Worm (Caenorhabditis elegans) whole organism, L1 larva: ENCODE results near the gene B0281.6.

Source experiments
- Y116A8C.19 ChIP-seq: sonication (generic microtip); optimal IDR thresholded peaks from 2 replicates; lab custom pipeline; 2016; ENCODE audit warnings: missing compliant biosample characterization, missing genetic modification characterization, borderline replicate concordance
- alr-1 ChIP-seq: fragments of 200-800 bp; sonication (Bioruptor generic); optimal IDR thresholded peaks from 2 replicates; lab custom pipeline; 2018; ENCODE audit warnings: borderline replicate concordance, mild to moderate bottlenecking, missing genetic modification characterization, missing compliant biosample characterization
- aly-2 ChIP-seq: fragments of 150-350 bp; optimal IDR thresholded peaks from 2 replicates; lab custom pipeline; 2014; ENCODE audit warnings: missing biosample characterization, missing genetic modification characterization
- ama-1 ChIP-seq: fragments of 150-350 bp; optimal IDR thresholded peaks from 2 replicates; lab custom pipeline; 2014
- ceh-88 ChIP-seq: fragments of 200-800 bp; sonication (Bioruptor generic); IDR thresholded peaks from 2 replicates; pipeline ENCODE4 v1.3.6; 2022; ENCODE audit warnings: missing genetic modification characterization, missing compliant biosample characterization
- ceh-90 ChIP-seq: sonication (generic microtip); optimal IDR thresholded peaks from 2 replicates; lab custom pipeline; 2016; ENCODE audit warnings: missing genetic modification characterization, missing compliant biosample characterization
- efl-1 ChIP-seq, 4 experiments: fragments of 150-350 bp; optimal IDR thresholded peaks in 3 of 4; peaks in 1 of 4; 1 replicate in 1 of 4; 2 replicates in 3 of 4; lab custom pipeline; 2014; ENCODE audit warnings: missing biosample characterization in 2 of 4, missing genetic modification characterization in 2 of 4, missing genetic modification reagents in 2 of 4
- egl-13 ChIP-seq: sonication (generic microtip); optimal IDR thresholded peaks from 2 replicates; lab custom pipeline; 2016; ENCODE audit warnings: missing genotype, missing genetic modification reagents, missing genetic modification characterization, missing compliant biosample characterization
- egl-27 ChIP-seq, 2 experiments: fragments of 150-350 bp in 1 of 2; sonication (generic microtip); optimal IDR thresholded peaks; 3 replicates each; lab custom pipeline; 2017 to 2018; ENCODE audit warnings: missing biosample characterization in 2 of 2, missing genetic modification characterization in 2 of 2, missing genetic modification reagents in 2 of 2
- elt-2 ChIP-seq: sonication (generic microtip); optimal IDR thresholded peaks from 2 replicates; lab custom pipeline; 2016; ENCODE audit warnings: missing genetic modification characterization, mild to moderate bottlenecking, inconsistent platforms, missing compliant biosample characterization, missing genetic modification reagents
- elt-3 ChIP-seq, 6 experiments: fragments of 150-350 bp in 1 of 6; sonication (generic microtip); optimal IDR thresholded peaks; 2 replicates each; lab custom pipeline; 2017 to 2018; ENCODE audit warnings: missing biosample characterization in 6 of 6, missing genetic modification characterization in 6 of 6, inconsistent platforms in 1 of 6
- ets-5 ChIP-seq: fragments of 200-800 bp; sonication (Bioruptor generic); IDR thresholded peaks from 2 replicates; pipeline ENCODE4 v1.3.6; 2022; ENCODE audit warnings: missing genetic modification characterization, missing compliant biosample characterization
- grh-1 ChIP-seq: fragments of 200-800 bp; sonication (Bioruptor generic); IDR thresholded peaks from 2 replicates; pipeline ENCODE4 v1.3.6; 2022; ENCODE audit warnings: missing genetic modification reagents, missing genetic modification characterization, missing compliant biosample characterization
- hlh-17 ChIP-seq: fragments of 200-800 bp; sonication (Bioruptor generic); optimal IDR thresholded peaks from 2 replicates; lab custom pipeline; 2018; ENCODE audit warnings: missing genetic modification characterization, mild to moderate bottlenecking, missing compliant biosample characterization, moderate library complexity, borderline replicate concordance
- hlh-4 ChIP-seq: sonication (generic microtip); optimal IDR thresholded peaks from 2 replicates; lab custom pipeline; 2016; ENCODE audit warnings: mild to moderate bottlenecking, missing genetic modification characterization, missing compliant biosample characterization
- hpl-2 ChIP-seq: fragments of 150-350 bp; optimal IDR thresholded peaks from 2 replicates; lab custom pipeline; 2014; ENCODE audit warnings: missing biosample characterization, missing genetic modification reagents, missing genetic modification characterization
- lin-35 ChIP-seq, 2 experiments: fragments of 150-350 bp; optimal IDR thresholded peaks; 2 replicates each; lab custom pipeline; 2014; ENCODE audit warnings: missing biosample characterization in 2 of 2, missing genetic modification characterization in 2 of 2, missing genetic modification reagents in 2 of 2
- nhr-237 ChIP-seq: fragments of 150-350 bp; optimal IDR thresholded peaks from 2 replicates; lab custom pipeline; 2014; ENCODE audit warnings: missing biosample characterization, missing genetic modification characterization
- nhr-71 ChIP-seq: sonication (generic microtip); optimal IDR thresholded peaks from 2 replicates; lab custom pipeline; 2016; ENCODE audit warnings: mild to moderate bottlenecking, missing genetic modification characterization, moderate library complexity, missing compliant biosample characterization
- nhr-84 ChIP-seq: sonication (generic microtip); optimal IDR thresholded peaks from 2 replicates; lab custom pipeline; 2017; ENCODE audit warnings: missing biosample characterization, missing genetic modification characterization
- nhr-85 ChIP-seq: sonication (generic microtip); peaks from one replicate; lab custom pipeline; 2016; ENCODE audit warnings: missing genetic modification characterization, inconsistent platforms, missing compliant biosample characterization
- pag-3 ChIP-seq: sonication (generic microtip); optimal IDR thresholded peaks from 2 replicates; lab custom pipeline; 2017; ENCODE audit warnings: missing genetic modification characterization, mild to moderate bottlenecking, missing compliant biosample characterization, antibody characterized with exemption, borderline replicate concordance; ENCODE audit not compliant: insufficient read depth
- pqm-1 ChIP-seq: sonication (generic microtip); optimal IDR thresholded peaks from 3 replicates; lab custom pipeline; 2017; ENCODE audit warnings: missing biosample characterization, missing genetic modification characterization
- skn-1 ChIP-seq: fragments of 150-350 bp; optimal IDR thresholded peaks from 2 replicates; lab custom pipeline; 2014; ENCODE audit warnings: missing biosample characterization, missing genetic modification characterization
- snpc-4 ChIP-seq: fragments of 150-350 bp; optimal IDR thresholded peaks from 2 replicates; lab custom pipeline; 2014; ENCODE audit warnings: missing biosample characterization, missing genetic modification characterization
- snu-23 ChIP-seq: sonication (generic microtip); optimal IDR thresholded peaks from 2 replicates; lab custom pipeline; 2016; ENCODE audit warnings: missing genetic modification characterization, missing compliant biosample characterization
- sox-4 ChIP-seq: sonication (generic microtip); optimal IDR thresholded peaks from 2 replicates; lab custom pipeline; 2016; ENCODE audit warnings: missing genetic modification characterization, missing compliant biosample characterization
- sup-37 ChIP-seq: fragments of 200-800 bp; sonication (Bioruptor generic); optimal IDR thresholded peaks from 2 replicates; lab custom pipeline; 2018; ENCODE audit warnings: mild to moderate bottlenecking, missing genetic modification characterization, missing compliant biosample characterization
- unc-62 ChIP-seq: fragments of 150-350 bp; optimal IDR thresholded peaks from 2 replicates; lab custom pipeline; 2014; ENCODE audit warnings: missing biosample characterization, missing genetic modification reagents, missing genetic modification characterization
- xbp-1 ChIP-seq: sonication (generic microtip); optimal IDR thresholded peaks from 2 replicates; lab custom pipeline; 2016; ENCODE audit warnings: missing genetic modification characterization, missing compliant biosample characterization
- ztf-4 ChIP-seq: fragments of 150-350 bp; optimal IDR thresholded peaks from 2 replicates; lab custom pipeline; 2014; ENCODE audit warnings: missing biosample characterization, missing genetic modification characterization

Gene B0281.6

DNA sequence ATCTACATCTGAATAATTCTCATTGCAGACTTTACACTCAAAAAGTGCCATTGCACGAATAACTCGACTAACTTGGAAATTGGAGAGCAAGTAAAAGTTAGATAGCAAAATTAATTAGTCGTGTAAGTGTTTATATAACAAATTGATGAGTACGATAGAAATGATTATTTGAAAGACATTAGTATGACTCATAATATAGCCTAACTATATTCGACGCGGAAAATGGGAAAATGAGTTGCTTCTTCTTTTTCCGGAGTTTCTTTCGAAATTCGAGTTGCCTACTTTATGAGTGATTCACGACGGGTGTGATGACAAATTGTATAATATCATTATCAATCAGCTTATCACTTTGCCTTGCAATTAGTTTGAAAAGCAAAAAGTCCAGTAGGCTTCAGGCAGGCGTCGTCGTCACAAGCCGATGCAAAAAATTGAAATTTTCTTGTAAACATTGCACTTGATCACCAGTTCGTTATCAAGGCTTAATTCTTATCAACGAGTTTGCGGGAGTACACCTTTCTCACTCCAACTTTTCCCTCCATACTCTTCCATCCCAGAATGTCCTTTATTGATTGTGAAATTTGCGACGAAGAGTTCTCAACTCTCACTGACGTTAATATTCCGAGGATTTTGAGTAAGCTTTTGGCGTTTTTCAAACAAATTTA is 20.8 kb upstream of the B0281.6 start, which contains the start of the genes ZK1240.6 and ZK1240.2:
Gene ZK1240.6 (minus strand): TSS at position 51 of the 662 bp plus-strand sequence.
Gene ZK1240.2 (plus strand): TSS at position 520 of the 662 bp plus-strand sequence.
- TF ChIP-seq elt-3 (tag; optimal IDR thresholded peaks at IDR 0.05; lab: Kevin White, UChicago) (no peak), unc-62 (GFP tag; lab: Kevin White, UChicago) (no peak), ceh-88 (GFP tag; lab: Robert Waterston, UW) (no peak), sup-37 (no peak), alr-1 (tag; lab: Kevin White, UChicago) (no peak), Y116A8C.19 (no peak), ama-1 (lab: Kevin White, UChicago) (no peak), pag-3 (tag; lab: Kevin White, UChicago) (no peak), nhr-237 (tag; lab: Kevin White, UChicago) (no peak), elt-2 (tag; lab: Kevin White, UChicago) (peak; percentile 74), nhr-71 (tag; lab: Kevin White, UChicago) (no peak), pqm-1 (tag; lab: Kevin White, UChicago) (peak; percentile 49), skn-1 (tag; lab: Kevin White, UChicago) (no peak), ztf-4 (tag; lab: Kevin White, UChicago) (no peak), aly-2 (tag; lab: Kevin White, UChicago) (no peak), hpl-2 (GFP tag; lab: Kevin White, UChicago) (no peak)
- TF ChIP-seq, all 84 proteins: peak for 2

DNA sequence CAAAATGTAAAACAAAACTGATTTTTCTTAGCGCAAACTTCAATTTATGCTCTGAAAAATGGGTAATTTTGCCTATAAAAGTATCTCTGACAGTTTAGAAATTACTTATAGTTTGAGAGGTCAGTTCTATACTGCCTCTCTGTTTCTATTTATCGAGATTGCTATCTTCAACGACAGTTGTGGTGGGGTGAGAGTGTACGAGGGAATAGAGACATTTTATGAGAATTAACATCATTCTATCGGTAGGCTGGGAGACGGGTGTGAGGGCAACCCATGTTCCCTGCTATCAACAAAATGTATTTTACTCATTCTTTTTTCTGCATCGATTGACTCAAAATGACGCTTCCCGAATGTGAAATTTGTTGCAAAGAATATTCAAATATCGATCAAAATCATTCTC is 17.9 kb upstream of the B0281.6 start, which contains the start of gene ZK1240.3:
Gene ZK1240.3 (plus strand): TSS at position 238 of the 400 bp plus-strand sequence.
- TF ChIP-seq elt-3 (tag; optimal IDR thresholded peaks at IDR 0.05; lab: Kevin White, UChicago) (no peak), pqm-1 (tag; lab: Kevin White, UChicago) (no peak), ceh-90 (no peak), pag-3 (tag; lab: Kevin White, UChicago) (no peak), snpc-4 (tag; lab: Kevin White, UChicago) (no peak), elt-2 (tag; lab: Kevin White, UChicago) (peak; percentile 30), hpl-2 (GFP tag; lab: Kevin White, UChicago) (no peak)

DNA sequence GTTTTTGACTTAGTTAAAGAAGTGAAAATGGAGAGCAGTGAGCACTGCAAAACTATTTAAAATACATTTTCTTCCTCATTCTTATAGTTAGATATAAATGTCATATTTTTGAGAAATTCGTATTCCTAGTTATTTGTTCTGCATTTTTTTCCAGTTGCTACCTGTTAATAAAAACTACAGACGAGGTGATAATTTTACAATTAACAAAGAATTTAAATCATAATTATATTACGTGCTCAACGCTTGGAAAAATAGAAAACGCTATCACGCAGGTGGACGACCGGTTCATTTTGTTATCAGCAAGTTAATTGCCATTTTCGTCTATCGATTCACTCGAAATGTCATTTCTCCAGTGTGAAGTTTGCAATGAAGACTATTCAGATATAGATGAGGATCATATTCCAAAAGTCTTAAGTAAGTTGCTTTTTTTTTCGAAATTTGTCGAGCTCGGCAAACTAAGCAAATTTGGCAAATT is 15.7 kb upstream of the B0281.6 start, which contains the start of the genes ZK1240.5 and ZK1240.9:
Gene ZK1240.5 (minus strand): TSS at position 51 of the 475 bp plus-strand sequence.
Gene ZK1240.9 (plus strand): TSS at position 307 of the 475 bp plus-strand sequence.
- TF ChIP-seq efl-1 (optimal IDR thresholded peaks at IDR 0.05; lab: Kevin White, UChicago) (no peak), efl-1 (GFP tag; optimal IDR thresholded peaks at IDR 0.05 in 1 of 2; lab: Kevin White, UChicago) (peak in 1 of 2 experiments; percentile 79), hpl-2 (GFP tag; lab: Kevin White, UChicago) (no peak), elt-2 (tag; lab: Kevin White, UChicago) (peak; percentile 35)
- TF ChIP-seq, all 84 proteins: peak for 2

DNA sequence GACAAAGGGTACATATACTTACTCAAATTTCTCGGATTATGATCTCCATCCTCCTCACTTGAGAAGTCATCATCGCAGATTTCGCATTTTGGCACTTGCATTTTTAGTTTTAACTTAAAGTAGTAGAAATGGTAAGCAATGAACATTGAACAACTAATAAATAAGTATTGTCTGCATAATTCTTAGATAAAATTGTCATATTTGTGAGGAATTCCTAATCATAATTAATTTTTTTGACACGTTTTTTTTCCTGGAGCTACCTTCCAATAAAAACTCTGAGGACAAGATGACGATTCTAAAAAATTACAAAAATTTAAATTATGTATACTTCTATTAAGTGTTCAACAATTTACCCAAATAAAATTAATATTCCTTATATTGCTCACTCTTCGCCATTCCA is 10.5 kb upstream of the B0281.6 start, which contains the start of the genes trim-21 and B0281.1:
Gene trim-21 (minus strand): TSS at position 101 of the 400 bp plus-strand sequence.
Gene B0281.1 (plus strand): TSS at position 321 of the 400 bp plus-strand sequence.
- TF ChIP-seq snpc-4 (tag; lab: Kevin White, UChicago) (no peak), nhr-84 (tag; lab: Kevin White, UChicago) (no peak), elt-3 (tag; optimal IDR thresholded peaks at IDR 0.05; lab: Kevin White, UChicago) (no peak), egl-13 (tag; lab: Kevin White, UChicago) (no peak), nhr-85 (tag; lab: Kevin White, UChicago) (no peak), lin-35 (GFP tag; optimal IDR thresholded peaks at IDR 0.05; lab: Kevin White, UChicago) (no peak), sox-4 (no peak), xbp-1 (no peak), ets-5 (GFP tag; lab: Robert Waterston, UW) (no peak)

DNA sequence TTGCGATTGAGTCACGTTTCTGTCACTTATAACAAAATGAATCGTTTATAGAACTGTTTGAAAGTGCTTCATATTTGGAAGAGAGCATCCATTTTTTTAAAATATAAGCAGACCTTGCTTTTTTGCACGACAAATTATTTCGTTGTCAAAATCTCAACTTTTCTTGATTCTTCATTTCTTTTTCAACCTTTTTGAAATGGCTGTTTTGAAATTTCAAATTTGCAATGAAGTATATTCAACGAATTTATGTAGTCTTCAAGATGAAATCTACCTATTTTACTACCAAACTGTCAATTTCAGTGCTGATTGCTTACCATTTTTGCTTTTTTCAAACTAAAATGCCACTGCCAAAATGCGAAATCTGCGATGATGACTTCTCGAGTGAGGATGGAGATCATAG is 4.5 kb upstream of the B0281.6 start, which contains the start of gene B0281.3:
Gene B0281.3 (plus strand): TSS at position 301 of the 400 bp plus-strand sequence.
- TF ChIP-seq snu-23 (GFP tag; lab: Kevin White, UChicago) (no peak), elt-2 (tag; lab: Kevin White, UChicago) (no peak), elt-3 (tag; optimal IDR thresholded peaks at IDR 0.05; lab: Kevin White, UChicago) (no peak), pag-3 (tag; lab: Kevin White, UChicago) (no peak), hlh-17 (GFP tag; lab: Kevin White, UChicago) (no peak), grh-1 (GFP tag; lab: Robert Waterston, UW) (no peak), egl-27 (tag; optimal IDR thresholded peaks at IDR 0.05; lab: Kevin White, UChicago) (no peak), hlh-4 (tag; lab: Kevin White, UChicago) (no peak)
